Fruit fly (Drosophila melanogaster): ENCODE measurements around the gene Usp47.

Gene Usp47

DNA sequence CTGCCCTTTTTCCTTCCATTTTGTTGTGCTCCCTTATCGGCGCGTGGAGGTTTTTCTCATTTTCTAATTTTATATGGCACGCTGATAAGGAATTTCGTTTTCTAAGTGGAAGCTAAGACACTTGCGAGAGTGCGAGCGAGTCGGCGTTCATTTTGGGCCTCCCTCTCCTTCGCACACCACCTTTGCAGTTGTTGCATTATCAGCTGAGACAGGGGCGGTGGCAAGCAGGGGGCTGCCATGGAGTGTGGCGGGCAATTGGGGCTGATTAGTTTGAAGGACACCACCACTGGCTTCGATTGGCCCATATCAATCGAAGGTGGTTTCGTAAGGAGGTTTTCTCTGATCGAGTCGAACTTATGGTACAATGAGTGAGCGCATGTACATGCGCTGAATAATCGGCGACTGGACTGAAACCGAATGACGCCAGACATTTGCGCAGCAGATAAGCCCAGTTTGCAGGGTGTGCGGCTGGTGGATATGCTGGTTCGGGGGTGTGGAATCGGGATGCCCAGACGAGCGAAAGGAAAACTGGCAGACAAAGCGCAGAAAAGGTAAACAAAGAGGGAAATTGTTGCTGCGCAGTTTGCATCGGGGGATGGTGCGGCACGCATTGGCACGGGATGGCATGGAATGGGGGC lies 57.0 kb downstream of the Usp47 start:
- TF ChIP-seq vnd (GFP tag; IDR thresholded peaks at IDR 0.05; ENCODE audit: partially characterized antibody) (0 out of 3 replicates have a peak, but pooled peaks have one; percentile 46), CG13775 (GFP tag; optimal IDR thresholded peaks at IDR 0.05) (no peak), seq (GFP tag; IDR thresholded peaks at IDR 0.05) (no peak), crol (GFP tag; IDR thresholded peaks at IDR 0.05) (peak; percentile 93), CG7745 (tag; optimal IDR thresholded peaks at IDR 0.05) (peak; percentile 67), grn (GFP tag; optimal IDR thresholded peaks at IDR 0.05) (peak; percentile 97), Deaf1 (tag; optimal IDR thresholded peaks at IDR 0.05) (peak; percentile 17), Asciz (GFP tag; optimal IDR thresholded peaks at IDR 0.05) (no peak), pum (GFP tag; optimal IDR thresholded peaks at IDR 0.05) (no peak), repo (GFP tag; optimal IDR thresholded peaks at IDR 0.05) (no peak), Hey (tag; optimal IDR thresholded peaks at IDR 0.05) (peak; percentile 98), Aef1 (GFP tag; IDR thresholded peaks at IDR 0.05) (peak; percentile 92), mirr (GFP tag; optimal IDR thresholded peaks at IDR 0.05) (peak; percentile 71), Med (GFP tag) (peak; percentile 75), sna (GFP tag; IDR thresholded peaks at IDR 0.05; ENCODE audit: partially characterized antibody) (0 out of 2 replicates have a peak, but pooled peaks have one; percentile 28), sug (tag; optimal IDR thresholded peaks at IDR 0.05) (peak; percentile 96), CG34376 (GFP tag; optimal IDR thresholded peaks at IDR 0.05) (peak; percentile 95), HmgZ (tag; optimal IDR thresholded peaks at IDR 0.05) (peak; percentile 29), crp (GFP tag; optimal IDR thresholded peaks at IDR 0.05) (peak in 1 of 2 experiments; percentile 37), ap (GFP tag; IDR thresholded peaks at IDR 0.05) (no peak), nerfin-1 (tag; optimal IDR thresholded peaks at IDR 0.05) (no peak), klu (GFP tag; IDR thresholded peaks at IDR 0.05) (no peak), tup (GFP tag; optimal IDR thresholded peaks at IDR 0.05) (peak; percentile 10), CG13624 (GFP tag; optimal IDR thresholded peaks at IDR 0.05) (peak; percentile 57), chinmo (GFP tag; IDR thresholded peaks at IDR 0.05; ENCODE audit: partially characterized antibody) (peak; percentile 99), sens (GFP tag) (peak; percentile 29), Neu2 (GFP tag; optimal IDR thresholded peaks at IDR 0.05; ENCODE audit: borderline replicate concordance) (no peak), exex (tag; optimal IDR thresholded peaks at IDR 0.05) (peak; percentile 92), pros (GFP tag; optimal IDR thresholded peaks at IDR 0.05) (peak; percentile 86), Nf-YC (tag; optimal IDR thresholded peaks at IDR 0.05) (peak; percentile 80), Dbx (GFP tag; IDR thresholded peaks at IDR 0.05) (peak; percentile 43; the same call in 1 of the 3 replicates), CG6854 (GFP tag; optimal IDR thresholded peaks at IDR 0.05) (no peak), z (GFP tag; IDR thresholded peaks at IDR 0.05) (peak; percentile 27; the same call in 1 of the 3 replicates), CG9876 (GFP tag; optimal IDR thresholded peaks at IDR 0.05) (no peak), hb (GFP tag; IDR thresholded peaks at IDR 0.05; ENCODE audit: partially characterized antibody) (0 out of 3 replicates have a peak, but pooled peaks have one; percentile 45), amos (GFP tag; IDR thresholded peaks at IDR 0.05; ENCODE audit: partially characterized antibody) (no peak), shn (GFP tag; optimal IDR thresholded peaks at IDR 0.05) (peak; percentile 22), CG12071 (GFP tag; optimal IDR thresholded peaks at IDR 0.05) (peak; percentile 10), CG12769 (tag; optimal IDR thresholded peaks at IDR 0.05) (peak; percentile 4), CG15479 (GFP tag; optimal IDR thresholded peaks at IDR 0.05) (peak; percentile 91), rib (GFP tag; IDR thresholded peaks at IDR 0.05) (peak; percentile 17; the same call in 1 of the 2 replicates), cwo (GFP tag; optimal IDR thresholded peaks at IDR 0.05) (peak; percentile 22), pfk (GFP tag; optimal IDR thresholded peaks at IDR 0.05) (no peak), ttk (GFP tag; IDR thresholded peaks at IDR 0.05) (peak; percentile 38; the same call in 1 of the 2 replicates), sd (tag; optimal IDR thresholded peaks at IDR 0.05) (peak; percentile 59), CG8290 (GFP tag; optimal IDR thresholded peaks at IDR 0.05) (no peak), CG8290 (tag; optimal IDR thresholded peaks at IDR 0.05) (peak in 1 of 2 experiments; percentile 5), CG34422 (GFP tag; IDR thresholded peaks at IDR 0.05) (0 out of 3 replicates have a peak, but pooled peaks have one; percentile 46), ftz-f1 (GFP tag; optimal IDR thresholded peaks at IDR 0.05) (peak; percentile 93)

All from whole organism, embryonic.